Worm (Caenorhabditis elegans) whole organism, dauer: Measurements from ENCODE around the gene R02C2.1.
"Not testable (repeated sequence)": the region's sequence is repeated elsewhere in the genome, so short reads cannot be mapped to it uniquely, and the experiment has no call there.

Source experiments
- unc-62 ChIP-seq: sonication (generic microtip); optimal IDR thresholded peaks from 2 replicates; lab custom pipeline; 2017; ENCODE audit warnings: missing biosample characterization, missing genetic modification reagents, missing genetic modification characterization

Gene R02C2.1

DNA sequence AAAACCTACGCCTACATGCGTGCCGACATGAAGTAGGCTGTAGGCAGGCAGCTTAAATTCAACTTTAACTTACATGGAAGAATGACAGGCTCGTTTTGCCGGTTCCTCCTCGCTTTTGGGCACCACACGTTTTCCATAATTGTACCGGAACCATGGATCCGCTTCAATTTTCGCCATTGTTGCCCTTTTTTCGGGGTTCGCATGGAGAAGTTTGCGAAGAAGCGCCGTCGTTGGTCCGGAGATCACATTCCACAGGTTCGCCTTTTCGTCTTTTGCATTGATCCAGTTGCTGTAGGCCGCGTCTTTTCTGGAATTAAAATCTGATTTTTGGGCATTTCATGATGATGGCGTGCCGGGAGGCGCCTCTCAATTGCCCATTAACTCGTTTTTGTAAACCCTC lies 982 bp downstream of the R02C2.1 start:
- no peak for TF ChIP-seq unc-62 (GFP tag; lab: Kevin White, UChicago)

DNA sequence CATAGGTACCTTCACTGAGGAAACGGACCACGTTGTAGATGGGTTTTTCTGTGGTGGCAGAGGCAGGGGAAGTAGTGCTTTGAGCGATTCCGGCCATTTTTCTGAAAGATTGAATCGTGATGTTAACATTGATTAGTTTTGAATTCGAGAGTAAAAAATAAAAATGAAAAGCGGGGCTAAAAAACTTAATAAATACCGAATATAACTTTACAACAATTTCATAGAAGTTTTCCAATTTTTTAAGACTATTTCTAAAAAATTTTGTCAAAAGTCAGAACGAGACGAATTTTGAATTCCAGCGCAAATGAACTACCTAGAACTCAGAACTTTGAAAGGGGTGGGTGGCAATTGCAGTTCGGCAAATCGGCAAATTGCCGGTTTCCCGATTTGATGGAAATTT lies 3.4 kb downstream of the R02C2.1 start, which contains the start of gene kin-33:
TSS of gene kin-33 (minus strand) at position 101 of the 400 bp plus-strand sequence.
- TF ChIP-seq unc-62 (GFP tag; lab: Kevin White, UChicago): no peak

DNA sequence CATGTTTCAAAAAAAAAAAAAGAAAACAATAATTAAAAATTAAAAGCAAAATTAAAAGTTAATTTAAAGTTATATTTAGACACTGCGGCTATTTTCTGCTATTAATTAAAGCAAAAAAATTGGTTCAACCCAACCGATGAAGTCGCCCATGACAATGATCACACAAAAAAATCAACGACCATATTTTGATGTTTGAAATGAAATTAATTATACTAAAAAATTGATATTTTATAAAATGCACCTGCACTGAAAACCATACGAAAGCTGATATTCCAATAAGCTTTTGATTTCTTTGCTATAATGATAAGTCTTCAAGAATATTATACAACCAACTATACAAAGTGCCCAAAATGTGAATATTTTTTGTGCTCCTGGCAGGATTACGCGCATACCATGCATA lies 18.4 kb downstream of the R02C2.1 start, which contains the start of gene srh-80:
TSS of gene srh-80 (plus strand) at position 301 of the 400 bp plus-strand sequence.
- TF ChIP-seq unc-62 (GFP tag; lab: Kevin White, UChicago): no peak

DNA sequence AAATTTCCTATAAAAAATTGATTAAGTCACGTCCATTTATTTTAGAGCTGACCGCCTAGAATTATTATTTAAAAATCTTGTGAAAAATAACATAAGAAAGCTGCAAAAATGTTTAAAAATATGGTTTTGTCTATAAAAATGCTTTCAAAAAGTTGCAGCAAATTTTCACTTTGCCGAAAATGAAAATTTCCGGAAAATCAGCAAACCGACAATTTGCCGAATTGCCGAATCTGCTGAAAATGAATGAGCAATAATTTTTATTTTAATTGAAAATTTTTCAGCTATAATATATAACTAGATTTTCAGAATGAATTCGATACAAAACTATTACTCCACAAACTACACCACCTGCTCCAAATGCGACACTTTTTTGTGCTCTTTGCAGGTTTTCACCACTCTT lies 21.1 kb downstream of the R02C2.1 start, which contains the start of gene srh-78:
TSS of gene srh-78 (plus strand) at position 301 of the 400 bp plus-strand sequence.
- no peak for TF ChIP-seq unc-62 (GFP tag; lab: Kevin White, UChicago)

DNA sequence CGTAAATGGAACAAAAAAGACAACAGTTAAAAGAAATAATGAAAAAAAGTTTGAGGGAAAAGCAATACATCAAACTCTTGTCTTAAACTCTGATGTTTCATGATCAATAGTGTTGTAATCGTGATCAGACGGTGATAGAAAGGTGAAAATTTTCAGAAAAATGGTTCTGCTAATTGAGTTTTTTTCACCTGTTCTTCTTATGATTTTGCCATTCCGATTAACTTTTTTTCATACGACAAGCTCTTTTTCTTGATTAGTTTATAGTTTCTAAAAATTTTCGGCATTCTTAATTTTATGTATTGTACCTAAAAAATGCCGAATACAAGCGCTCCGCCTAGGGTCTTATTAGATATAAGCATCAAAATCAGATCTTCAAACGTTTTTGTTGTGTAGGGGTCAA lies 22.3 kb downstream of the R02C2.1 start:
- TF ChIP-seq unc-62 (GFP tag; lab: Kevin White, UChicago): no peak

DNA sequence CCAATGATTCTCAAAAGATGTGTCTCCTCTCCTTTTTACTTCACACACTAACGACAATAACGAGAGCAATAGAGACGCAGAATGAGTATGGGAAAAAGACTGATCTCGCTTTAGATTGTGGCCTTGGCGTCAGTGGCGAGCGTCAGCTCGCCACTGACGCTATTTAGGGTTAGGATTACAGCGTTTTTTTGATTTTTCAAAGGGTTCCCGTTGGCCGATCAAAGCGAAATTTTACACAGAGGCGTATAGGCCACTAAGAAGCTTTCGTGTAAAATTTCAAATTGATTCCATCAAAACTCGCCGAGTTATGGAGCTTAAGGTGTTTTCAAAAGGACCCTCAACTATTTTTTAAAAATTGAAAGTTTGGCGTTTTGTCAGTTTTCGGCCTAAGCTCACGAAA lies 25.3 kb downstream of the R02C2.1 start, which contains the start of gene DC2.5:
TSS of gene DC2.5 (minus strand) at position 101 of the 400 bp plus-strand sequence.
- not testable (repeated sequence) for TF ChIP-seq unc-62 (GFP tag; lab: Kevin White, UChicago)

DNA sequence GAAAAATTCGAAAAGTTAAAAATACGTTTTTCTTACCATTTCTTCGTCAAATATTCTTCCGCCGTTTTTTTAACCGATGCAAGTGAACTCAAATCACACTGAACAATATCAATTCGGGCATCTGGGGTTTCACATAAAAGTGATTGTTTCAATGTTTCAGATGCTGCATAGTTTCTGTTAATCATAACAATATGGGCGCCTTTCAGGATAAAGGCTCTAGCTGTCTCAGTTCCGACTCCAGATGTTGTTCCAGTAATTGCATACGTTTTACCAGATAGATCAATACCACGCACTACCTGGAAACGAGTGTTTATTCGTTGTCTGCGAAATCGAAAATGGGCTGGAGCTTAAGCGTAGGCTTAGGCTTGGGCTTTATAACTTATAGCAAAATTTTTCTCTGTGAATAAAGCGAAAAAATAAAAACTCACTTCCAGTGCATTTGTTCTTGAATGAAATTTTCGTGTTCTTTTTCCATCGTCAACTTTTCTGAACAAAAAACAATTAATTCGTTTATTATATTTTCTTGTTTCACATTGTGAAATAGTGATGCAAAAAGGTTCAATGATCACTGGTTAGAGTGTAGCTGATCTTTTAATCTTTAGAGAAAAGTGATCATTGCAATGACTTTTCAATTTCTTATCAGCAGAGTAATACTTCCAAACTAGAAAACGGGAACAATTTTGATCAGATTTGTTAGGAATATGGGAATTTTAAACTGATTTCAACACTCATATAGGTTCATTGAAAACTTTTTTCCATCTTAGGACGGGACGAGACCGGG lies 26.4 kb downstream of the R02C2.1 start:
- no peak for TF ChIP-seq unc-62 (GFP tag; lab: Kevin White, UChicago)

DNA sequence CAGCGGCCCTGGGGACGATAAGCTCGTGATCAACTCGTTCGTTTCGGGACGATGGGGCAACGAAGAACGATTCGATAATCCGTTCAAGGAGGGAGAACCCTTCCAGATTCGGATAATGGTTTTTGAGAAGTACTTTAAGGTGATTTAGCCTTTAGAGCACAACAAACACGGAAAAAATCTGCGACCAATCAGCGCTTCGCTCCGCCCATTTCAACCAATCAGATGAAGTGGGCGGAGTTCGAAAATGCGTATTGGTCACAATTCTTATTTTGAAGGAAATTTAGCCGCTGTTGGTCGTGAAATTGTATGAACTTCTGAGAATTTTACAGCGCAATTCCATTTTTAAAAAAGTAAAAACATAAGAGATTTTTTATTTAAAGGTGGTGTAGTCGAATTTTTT lies 31.2 kb downstream of the R02C2.1 start:
- no peak for TF ChIP-seq unc-62 (GFP tag; lab: Kevin White, UChicago)

DNA sequence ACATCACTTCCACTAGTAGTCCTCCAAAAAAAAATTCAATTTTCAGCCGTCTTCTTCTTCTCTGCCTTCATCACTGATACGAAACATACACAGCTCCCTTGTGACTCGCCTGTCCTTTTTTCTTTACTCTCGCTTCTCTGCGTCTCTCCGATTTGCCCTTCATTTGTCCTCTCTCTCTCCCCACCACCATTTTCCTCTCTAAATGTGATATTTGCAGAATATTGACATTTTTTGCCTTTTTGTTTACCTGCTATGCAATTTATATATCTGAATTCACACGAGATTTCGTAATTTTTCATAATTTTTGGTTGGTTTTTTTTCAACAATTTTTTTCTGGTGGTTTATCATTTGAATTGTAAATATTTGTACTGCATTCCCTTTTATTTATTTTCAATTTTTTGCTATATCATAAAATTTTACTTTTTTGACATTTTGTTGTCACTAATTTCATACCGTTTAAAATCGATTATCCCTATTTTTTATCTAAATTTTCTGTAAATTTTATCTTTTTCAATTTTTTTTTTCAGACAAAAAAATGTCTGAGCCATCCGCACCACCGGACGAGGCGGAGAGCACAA lies 34.0 kb downstream of the R02C2.1 start, which contains the start of gene lec-12:
TSS of gene lec-12 (plus strand) at position 528 of the 578 bp plus-strand sequence.
- TF ChIP-seq unc-62 (GFP tag; lab: Kevin White, UChicago): no peak

DNA sequence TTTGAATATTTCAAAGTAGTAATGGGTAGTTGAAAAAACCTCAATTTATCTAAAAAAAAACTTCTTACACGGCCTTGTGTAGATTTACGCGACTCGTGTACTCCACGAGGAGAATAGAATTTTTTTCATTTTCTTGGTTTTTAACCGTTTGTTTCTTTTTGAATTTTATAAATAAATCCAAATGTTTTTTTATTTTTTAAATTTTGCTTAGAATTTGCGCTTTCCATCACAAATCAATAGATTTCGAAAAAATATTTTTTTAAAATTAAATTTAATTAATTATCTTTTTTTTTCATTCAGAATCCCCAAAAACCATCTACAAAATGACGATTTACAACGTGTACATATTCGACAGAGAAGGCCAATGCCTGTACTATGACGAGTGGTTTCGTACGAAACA lies 36.7 kb downstream of the R02C2.1 start, which contains the start of gene trpp-1:
TSS of gene trpp-1 (plus strand) at position 301 of the 400 bp plus-strand sequence.
- TF ChIP-seq unc-62 (GFP tag; lab: Kevin White, UChicago): no peak

DNA sequence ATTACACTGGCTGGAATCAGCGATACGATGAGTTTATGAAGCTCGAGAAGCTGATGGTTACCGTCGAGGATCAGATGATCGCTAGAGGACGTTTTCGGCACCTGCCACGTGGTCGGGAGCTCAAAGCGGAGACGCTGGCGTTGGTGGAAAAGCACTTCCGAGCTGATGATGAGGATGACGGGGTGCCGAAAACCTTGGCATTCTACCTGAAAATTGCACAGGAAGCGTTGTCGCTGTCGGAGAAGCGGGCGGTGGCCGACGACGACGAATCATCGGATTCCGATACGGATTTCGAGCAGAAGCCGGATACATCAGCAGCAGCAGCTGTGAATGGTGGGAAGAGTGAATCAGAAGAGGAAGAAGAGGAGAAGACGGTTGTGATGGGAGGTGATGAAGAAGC lies 43.2 kb downstream of the R02C2.1 start:
- no peak for TF ChIP-seq unc-62 (GFP tag; lab: Kevin White, UChicago)

DNA sequence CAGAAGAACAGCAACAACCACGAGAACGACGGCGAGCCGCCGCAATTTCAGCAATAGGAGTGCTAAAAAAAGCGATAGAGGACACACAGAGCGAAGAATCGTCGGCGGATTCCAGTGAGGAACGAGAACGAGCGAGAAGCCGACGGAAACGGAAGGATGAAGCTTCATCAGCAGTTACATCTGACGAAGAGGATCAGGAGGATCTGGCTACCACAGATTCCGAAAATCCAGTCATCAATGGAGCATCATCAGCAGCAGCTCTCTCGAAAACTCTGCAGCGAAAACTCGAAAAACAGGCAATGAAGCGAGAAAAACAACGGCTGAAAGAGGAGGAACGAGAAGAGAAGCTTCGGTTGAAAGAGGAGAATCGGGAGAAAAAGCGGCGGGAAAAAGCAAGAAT lies 48.6 kb downstream of the R02C2.1 start:
- TF ChIP-seq unc-62 (GFP tag; lab: Kevin White, UChicago): no peak
